Worm (Caenorhabditis elegans) whole organism, L4 larva: ENCODE data around the gene pms-2.
A peak's percentile ranks its signal among the peaks of the same experiment; 100 is the strongest.

ENCODE experiments used
- D1046.2 ChIP-seq: fragments of 200-800 bp; sonication (Bioruptor generic); IDR thresholded peaks from 2 replicates; pipeline ENCODE4 v1.3.6; 2022; ENCODE audit warnings: missing genetic modification characterization, missing compliant biosample characterization
- Y48G9A.11 ChIP-seq: fragments of 200-800 bp; sonication (Bioruptor generic); IDR thresholded peaks from 2 replicates; pipeline ENCODE4 v1.3.6; 2022; ENCODE audit warnings: missing genetic modification reagents, missing genetic modification characterization, missing compliant biosample characterization
- Y5F2A.4 ChIP-seq: fragments of 200-800 bp; sonication (Bioruptor generic); optimal IDR thresholded peaks from 2 replicates; lab custom pipeline; 2018; ENCODE audit warnings: mild to moderate bottlenecking, missing genetic modification characterization, missing compliant biosample characterization
- ZK546.5 ChIP-seq, 2 experiments: sonication (generic microtip); optimal IDR thresholded peaks; 2 replicates each; lab custom pipeline; 2017; ENCODE audit warnings: missing biosample characterization in 2 of 2, missing genetic modification characterization in 2 of 2
- aha-1 ChIP-seq: fragments of 150-350 bp; peaks from one replicate; lab custom pipeline; 2014; ENCODE audit warnings: missing biosample characterization, missing genetic modification characterization
- ama-1 ChIP-seq: fragments of 150-350 bp; optimal IDR thresholded peaks from 2 replicates; lab custom pipeline; 2014; ENCODE audit warnings: inconsistent platforms, mixed read lengths
- arid-1 ChIP-seq: fragments of 200-800 bp; sonication (Bioruptor generic); conservative IDR thresholded peaks from 2 replicates; pipeline ENCODE4 v1.3.6; 2022; ENCODE audit warnings: missing genetic modification reagents, missing genetic modification characterization, missing compliant biosample characterization
- ceh-20 ChIP-seq: fragments of 200-800 bp; sonication (Bioruptor generic); IDR thresholded peaks from 2 replicates; pipeline ENCODE4 v1.3.6; 2022; ENCODE audit warnings: missing genetic modification reagents, missing genetic modification characterization, missing compliant biosample characterization
- ctbp-1 ChIP-seq: fragments of 200-800 bp; sonication (Bioruptor generic); IDR thresholded peaks from 2 replicates; pipeline ENCODE4 v1.3.6; 2022; ENCODE audit warnings: missing genetic modification reagents, missing genetic modification characterization, missing compliant biosample characterization
- daf-8 ChIP-seq: fragments of 200-800 bp; sonication (Bioruptor generic); IDR thresholded peaks from 2 replicates; pipeline ENCODE4 v1.3.6; 2022; ENCODE audit warnings: missing genetic modification characterization, missing compliant biosample characterization
- dmd-8 ChIP-seq: fragments of 200-800 bp; sonication (Bioruptor generic); IDR thresholded peaks from 2 replicates; pipeline ENCODE4 v1.3.6; 2022; ENCODE audit warnings: missing genetic modification characterization, missing compliant biosample characterization
- dmd-9 ChIP-seq: fragments of 200-800 bp; sonication (Bioruptor generic); IDR thresholded peaks from 2 replicates; pipeline ENCODE4 v1.3.6; 2022; ENCODE audit warnings: missing genetic modification reagents, missing genetic modification characterization, missing compliant biosample characterization
- duxl-1 ChIP-seq: sonication (generic microtip); optimal IDR thresholded peaks from 2 replicates; lab custom pipeline; 2016; ENCODE audit warnings: mild to moderate bottlenecking, missing genetic modification characterization, moderate library complexity, missing compliant biosample characterization; ENCODE audit not compliant: poor library complexity
- egl-43 ChIP-seq: fragments of 200-800 bp; sonication (Bioruptor generic); IDR thresholded peaks from 2 replicates; pipeline ENCODE4 v1.3.6; 2022; ENCODE audit warnings: missing genetic modification reagents, missing genetic modification characterization, missing compliant biosample characterization
- fkh-10 ChIP-seq: fragments of 150-350 bp; optimal IDR thresholded peaks from 2 replicates; lab custom pipeline; 2014; ENCODE audit warnings: missing biosample characterization, missing genetic modification reagents, missing genetic modification characterization
- gei-8 ChIP-seq: fragments of 200-800 bp; sonication (Bioruptor generic); optimal IDR thresholded peaks from 2 replicates; lab custom pipeline; 2018; ENCODE audit warnings: mild to moderate bottlenecking, missing genetic modification characterization, missing compliant biosample characterization
- hlh-11 ChIP-seq: fragments of 200-800 bp; sonication (Bioruptor generic); optimal IDR thresholded peaks from 2 replicates; lab custom pipeline; 2018; ENCODE audit warnings: mild to moderate bottlenecking, missing genetic modification characterization, missing compliant biosample characterization
- hmg-1.1 ChIP-seq: fragments of 200-800 bp; sonication (Bioruptor generic); IDR thresholded peaks from 2 replicates; pipeline ENCODE4 v1.3.6; 2022; ENCODE audit warnings: missing genetic modification reagents, missing genetic modification characterization, missing compliant biosample characterization
- jun-1 ChIP-seq: fragments of 150-350 bp; optimal IDR thresholded peaks from 2 replicates; lab custom pipeline; 2014; ENCODE audit warnings: missing biosample characterization, missing genetic modification reagents, missing genetic modification characterization
- lim-7 ChIP-seq: fragments of 200-800 bp; sonication (Bioruptor generic); IDR thresholded peaks from 2 replicates; pipeline ENCODE4 v1.3.6; 2022; ENCODE audit warnings: missing genetic modification characterization, missing compliant biosample characterization
- lin-1 ChIP-seq: fragments of 200-800 bp; sonication (Bioruptor generic); IDR thresholded peaks from 2 replicates; pipeline ENCODE4 v1.3.6; 2022; ENCODE audit warnings: missing genetic modification reagents, missing genetic modification characterization, missing compliant biosample characterization
- lin-15B ChIP-seq: fragments of 150-350 bp; sonication (generic microtip); optimal IDR thresholded peaks from 3 replicates; lab custom pipeline; 2014; ENCODE audit warnings: missing biosample characterization, missing genetic modification characterization
- lin-38 ChIP-seq: fragments of 200-800 bp; sonication (Bioruptor generic); IDR thresholded peaks from 2 replicates; pipeline ENCODE4 v1.3.6; 2022; ENCODE audit warnings: missing genetic modification reagents, missing genetic modification characterization, missing compliant biosample characterization
- lir-3 ChIP-seq: sonication (generic microtip); optimal IDR thresholded peaks from 2 replicates; lab custom pipeline; 2016; ENCODE audit warnings: mild to moderate bottlenecking, missing genetic modification characterization, missing compliant biosample characterization
- madf-9 ChIP-seq: fragments of 200-800 bp; sonication (Bioruptor generic); conservative IDR thresholded peaks from 2 replicates; pipeline ENCODE4 v1.3.6; 2022; ENCODE audit warnings: missing genetic modification reagents, missing genetic modification characterization, missing compliant biosample characterization
- mdl-1 ChIP-seq, 2 experiments: fragments of 150-350 bp in 1 of 2; sonication (generic microtip) in 1 of 2; optimal IDR thresholded peaks; 2 replicates each; lab custom pipeline; 2014 to 2017; ENCODE audit warnings: missing biosample characterization in 2 of 2, missing genetic modification characterization in 2 of 2
- mep-1 ChIP-seq: fragments of 150-350 bp; sonication (generic microtip); optimal IDR thresholded peaks from 3 replicates; lab custom pipeline; 2014; ENCODE audit warnings: missing biosample characterization, missing genetic modification characterization
- mxl-2 ChIP-seq: fragments of 200-800 bp; sonication (Bioruptor generic); conservative IDR thresholded peaks from 2 replicates; pipeline ENCODE4 v1.3.6; 2022; ENCODE audit warnings: missing genetic modification reagents, missing genetic modification characterization, missing compliant biosample characterization
- nhr-10 ChIP-seq: fragments of 150-350 bp; optimal IDR thresholded peaks from 2 replicates; lab custom pipeline; 2014; ENCODE audit warnings: missing biosample characterization, missing genetic modification characterization
- nhr-102 ChIP-seq: sonication (generic microtip); optimal IDR thresholded peaks from 2 replicates; lab custom pipeline; 2016; ENCODE audit warnings: mild to moderate bottlenecking, missing genetic modification characterization, moderate library complexity, missing compliant biosample characterization
- nhr-111 ChIP-seq: fragments of 200-800 bp; sonication (Bioruptor generic); optimal IDR thresholded peaks from 2 replicates; lab custom pipeline; 2018; ENCODE audit warnings: mild to moderate bottlenecking, missing genetic modification characterization, missing compliant biosample characterization
- nhr-28 ChIP-seq: fragments of 150-350 bp; optimal IDR thresholded peaks from 2 replicates; lab custom pipeline; 2014; ENCODE audit warnings: missing biosample characterization, missing genetic modification characterization
- nhr-41 ChIP-seq: fragments of 200-800 bp; sonication (Bioruptor generic); IDR thresholded peaks from 2 replicates; pipeline ENCODE4 v1.3.6; 2022; ENCODE audit warnings: missing genetic modification reagents, missing genetic modification characterization, missing compliant biosample characterization
- php-3 ChIP-seq: fragments of 200-800 bp; sonication (Bioruptor generic); IDR thresholded peaks from 2 replicates; pipeline ENCODE4 v1.3.6; 2022; ENCODE audit warnings: missing genetic modification reagents, missing genetic modification characterization, missing compliant biosample characterization
- set-16 ChIP-seq: fragments of 200-800 bp; sonication (Bioruptor generic); IDR thresholded peaks from 2 replicates; pipeline ENCODE4 v1.3.6; 2022; ENCODE audit warnings: missing genetic modification reagents, missing genetic modification characterization, missing compliant biosample characterization
- skn-1 ChIP-seq: fragments of 150-350 bp; optimal IDR thresholded peaks from 2 replicates; lab custom pipeline; 2014; ENCODE audit warnings: missing biosample characterization, missing genetic modification characterization
- snpc-1.2 ChIP-seq: fragments of 200-800 bp; sonication (Bioruptor generic); IDR thresholded peaks from 2 replicates; pipeline ENCODE4 v1.3.6; 2022; ENCODE audit warnings: missing genetic modification reagents, missing genetic modification characterization, missing compliant biosample characterization
- spr-3 ChIP-seq: fragments of 200-800 bp; sonication (Bioruptor generic); optimal IDR thresholded peaks from 2 replicates; lab custom pipeline; 2018; ENCODE audit warnings: mild to moderate bottlenecking, missing genetic modification characterization, missing compliant biosample characterization
- tra-1 ChIP-seq: fragments of 200-800 bp; sonication (Bioruptor generic); IDR thresholded peaks from 2 replicates; pipeline ENCODE4 v1.3.6; 2022; ENCODE audit warnings: missing genetic modification reagents, missing genetic modification characterization, missing compliant biosample characterization
- unc-62 ChIP-seq, 3 experiments: fragments of 150-350 bp in 1 of 3; sonication (generic microtip); optimal IDR thresholded peaks in 2 of 3; peaks in 1 of 3; 1 replicate in 1 of 3; 2 replicates in 2 of 3; lab custom pipeline; 2014 to 2017; ENCODE audit warnings: missing biosample characterization in 3 of 3, missing genetic modification characterization in 3 of 3, missing genetic modification reagents in 3 of 3, missing genotype in 1 of 3
- zag-1 ChIP-seq: fragments of 150-350 bp; optimal IDR thresholded peaks from 2 replicates; lab custom pipeline; 2014; ENCODE audit warnings: missing biosample characterization, missing genetic modification characterization
- zip-11 ChIP-seq: fragments of 200-800 bp; sonication (Bioruptor generic); IDR thresholded peaks from 2 replicates; pipeline ENCODE4 v1.3.6; 2022; ENCODE audit warnings: missing genetic modification characterization, missing compliant biosample characterization
- ztf-11 ChIP-seq: fragments of 150-350 bp; optimal IDR thresholded peaks from 2 replicates; lab custom pipeline; 2014; ENCODE audit warnings: missing biosample characterization, missing genetic modification characterization
- ztf-7 ChIP-seq: fragments of 150-350 bp; optimal IDR thresholded peaks from 2 replicates; lab custom pipeline; 2014; ENCODE audit warnings: missing biosample characterization, missing genetic modification characterization

pms-2 gene

DNA sequence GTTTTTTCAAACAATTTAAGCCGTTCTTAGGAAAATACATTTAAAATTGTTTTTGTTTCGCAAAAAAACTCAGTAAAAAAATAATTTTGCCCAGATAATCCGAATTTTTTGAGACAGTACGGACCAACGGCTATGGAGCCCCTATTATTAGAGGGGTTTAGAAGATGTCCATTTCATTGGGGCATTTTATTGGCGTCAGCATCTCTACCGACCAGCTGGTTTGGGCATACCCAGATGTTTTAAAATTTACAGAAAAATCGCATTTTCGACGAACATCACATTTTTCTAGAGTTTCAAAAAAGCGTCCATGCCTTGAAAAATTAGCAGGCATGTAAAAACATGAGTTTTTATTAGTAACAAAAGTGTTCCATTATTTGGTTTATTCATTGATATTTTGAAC, 29.1 kb downstream of the pms-2 start (continued):
- TF ChIP-seq lin-15B (tag; lab: Kevin White, UChicago) (no peak), Y5F2A.4 (GFP tag; lab: Kevin White, UChicago) (no peak), hlh-11 (tag; lab: Kevin White, UChicago) (no peak), nhr-41 (GFP tag; lab: Robert Waterston, UW) (no peak), zag-1 (tag; lab: Kevin White, UChicago) (no peak), gei-8 (GFP tag; lab: Kevin White, UChicago) (peak; percentile 52), zip-11 (GFP tag; lab: Robert Waterston, UW) (no peak), madf-9 (GFP tag; lab: Robert Waterston, UW) (0 out of 2 replicates have a peak, but pooled peaks have one; percentile 53), ztf-7 (tag; lab: Kevin White, UChicago) (no peak), mep-1 (no peak), duxl-1 (tag; lab: Kevin White, UChicago) (no peak), daf-8 (GFP tag; lab: Robert Waterston, UW) (no peak), lin-1 (no peak), snpc-1.2 (GFP tag; lab: Robert Waterston, UW) (0 out of 2 replicates have a peak, but pooled peaks have one; percentile 6), lim-7 (peak; percentile 67), tra-1 (0 out of 2 replicates have a peak, but pooled peaks have one; percentile 9), nhr-111 (no peak), fkh-10 (GFP tag; lab: Kevin White, UChicago) (no peak), aha-1 (no peak), jun-1 (tag; lab: Kevin White, UChicago) (no peak), set-16 (GFP tag; lab: Robert Waterston, UW) (no peak), ctbp-1 (no peak), ztf-11 (no peak), ZK546.5 (tag; optimal IDR thresholded peaks at IDR 0.05; lab: Kevin White, UChicago) (no peak), egl-43 (GFP tag; lab: Robert Waterston, UW) (no peak), mxl-2 (GFP tag; lab: Robert Waterston, UW) (no peak), php-3 (GFP tag; lab: Robert Waterston, UW) (no peak), hmg-1.1 (GFP tag; lab: Robert Waterston, UW) (0 out of 2 replicates have a peak, but pooled peaks have one; percentile 33), ama-1 (lab: Kevin White, UChicago) (peak; percentile 19), Y48G9A.11 (GFP tag; lab: Robert Waterston, UW) (0 out of 2 replicates have a peak, but pooled peaks have one; percentile 35), nhr-10 (tag; lab: Kevin White, UChicago) (no peak), D1046.2 (GFP tag; lab: Robert Waterston, UW) (peak; percentile 82; the same call in 1 of the 2 replicates), nhr-102 (tag; lab: Kevin White, UChicago) (no peak), dmd-9 (GFP tag; lab: Robert Waterston, UW) (0 out of 2 replicates have a peak, but pooled peaks have one; percentile 36), ceh-20 (GFP tag; lab: Robert Waterston, UW) (peak; percentile 42; the same call in 1 of the 2 replicates), lir-3 (no peak), lin-38 (peak; percentile 30; the same call in 1 of the 2 replicates), dmd-8 (GFP tag; lab: Robert Waterston, UW) (no peak), arid-1 (GFP tag; lab: Robert Waterston, UW) (0 out of 2 replicates have a peak, but pooled peaks have one; percentile 39), mdl-1 (tag; optimal IDR thresholded peaks at IDR 0.05; lab: Kevin White, UChicago) (no peak), spr-3 (GFP tag; lab: Kevin White, UChicago) (no peak)

DNA sequence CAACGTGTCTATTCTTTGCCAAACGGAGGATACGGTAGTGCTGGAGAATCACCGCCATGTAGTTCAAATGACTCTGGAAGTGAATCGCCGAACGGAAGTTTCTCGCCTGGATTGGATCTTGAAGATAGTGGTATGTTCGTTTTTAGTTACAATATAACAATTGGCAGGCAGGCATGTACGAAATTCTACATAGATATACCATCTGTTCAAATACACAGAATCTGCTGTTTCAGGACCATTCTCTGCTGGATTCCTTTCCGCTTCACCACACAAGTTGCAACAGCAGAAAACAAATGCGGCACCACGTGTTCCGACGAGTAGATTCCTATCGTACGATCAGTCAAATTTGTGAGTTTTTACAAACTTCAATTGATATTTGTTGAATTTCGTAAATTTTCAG, 30.9 kb downstream of the pms-2 start:
- TF ChIP-seq skn-1 (peak; percentile 15), nhr-28 (tag; lab: Kevin White, UChicago) (no peak), unc-62 (GFP tag; optimal IDR thresholded peaks at IDR 0.05 in 1 of 2; lab: Kevin White, UChicago) (peak in 1 of 2 experiments; percentile 97), unc-62 (tag; optimal IDR thresholded peaks at IDR 0.05; lab: Kevin White, UChicago) (no peak)
- TF ChIP-seq, all 104 proteins: peak for 2
